Fruit fly (Drosophila melanogaster): Measurements from ENCODE around the gene Atg1.

Atg1 gene

DNA sequence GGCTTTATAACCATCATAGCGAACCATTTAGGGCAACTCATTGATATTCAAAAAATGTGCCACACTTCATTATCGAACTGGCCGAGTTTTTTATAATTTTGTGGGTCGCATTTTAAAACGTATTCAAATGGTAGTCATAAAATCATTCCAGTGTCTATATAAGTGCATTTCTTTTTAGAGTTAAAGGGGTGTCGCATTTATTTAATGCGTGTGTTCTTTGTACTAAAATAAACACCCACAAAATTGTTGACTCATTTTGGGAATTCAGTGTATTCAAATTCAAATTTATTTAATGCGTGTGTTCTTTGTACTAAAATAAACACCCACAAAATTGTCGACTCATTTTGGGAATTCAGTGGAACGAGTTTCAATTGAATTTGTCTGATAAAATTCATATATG is 25.5 kb upstream of the Atg1 start (continued):
- TF ChIP-seq CG34376 (GFP tag; optimal IDR thresholded peaks at IDR 0.05) (no peak), scrt (GFP tag; optimal IDR thresholded peaks at IDR 0.05) (no peak), pzg (GFP tag; optimal IDR thresholded peaks at IDR 0.05) (no peak), bab2 (GFP tag; optimal IDR thresholded peaks at IDR 0.05) (peak; percentile 28), Hmr (GFP tag; optimal IDR thresholded peaks at IDR 0.05) (no peak), CG17568 (GFP tag; optimal IDR thresholded peaks at IDR 0.05) (peak; percentile 54), CG14014 (GFP tag; IDR thresholded peaks at IDR 0.05) (no peak), CG6272 (GFP tag; IDR thresholded peaks at IDR 0.05) (no peak)

DNA sequence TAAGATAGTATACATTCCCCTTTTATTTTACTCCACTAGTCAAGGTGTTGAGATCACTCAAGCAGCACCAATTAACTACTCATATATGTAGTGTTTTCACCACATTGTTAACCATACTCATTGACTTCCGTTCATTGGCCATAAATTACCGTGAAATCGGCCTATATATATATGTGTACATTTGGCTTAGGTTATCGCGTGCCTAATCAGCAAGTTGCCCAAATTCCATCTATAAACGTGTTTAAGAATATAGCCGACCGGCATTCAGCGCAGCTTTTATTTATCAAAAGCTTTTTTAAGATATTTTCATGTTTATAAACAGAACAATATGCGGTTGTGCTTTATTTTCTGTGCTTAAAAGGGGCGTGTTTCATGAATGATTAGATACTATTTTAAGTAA is 23.6 kb upstream of the Atg1 start:
- TF ChIP-seq CG34376 (GFP tag; optimal IDR thresholded peaks at IDR 0.05) (peak; percentile 72), HmgD (GFP tag; optimal IDR thresholded peaks at IDR 0.05) (no peak), CG17568 (GFP tag; optimal IDR thresholded peaks at IDR 0.05) (peak; percentile 17), amos (GFP tag; IDR thresholded peaks at IDR 0.05; ENCODE audit: partially characterized antibody) (no peak), Sox100B (GFP tag; optimal IDR thresholded peaks at IDR 0.05) (no peak), ATbp (GFP tag; optimal IDR thresholded peaks at IDR 0.05) (no peak), sd (tag; optimal IDR thresholded peaks at IDR 0.05) (peak; percentile 94), exex (tag; optimal IDR thresholded peaks at IDR 0.05) (peak; percentile 77), CG10543 (GFP tag; optimal IDR thresholded peaks at IDR 0.05) (no peak), vnd (GFP tag; IDR thresholded peaks at IDR 0.05; ENCODE audit: partially characterized antibody) (no peak), sug (tag; optimal IDR thresholded peaks at IDR 0.05) (peak; percentile 43), Hr78 (GFP tag; optimal IDR thresholded peaks at IDR 0.05) (peak in 1 of 2 experiments; percentile 34), CG18476 (GFP tag; optimal IDR thresholded peaks at IDR 0.05) (no peak), cwo (GFP tag; optimal IDR thresholded peaks at IDR 0.05) (peak; percentile 69), sens (GFP tag) (peak; percentile 71)

DNA sequence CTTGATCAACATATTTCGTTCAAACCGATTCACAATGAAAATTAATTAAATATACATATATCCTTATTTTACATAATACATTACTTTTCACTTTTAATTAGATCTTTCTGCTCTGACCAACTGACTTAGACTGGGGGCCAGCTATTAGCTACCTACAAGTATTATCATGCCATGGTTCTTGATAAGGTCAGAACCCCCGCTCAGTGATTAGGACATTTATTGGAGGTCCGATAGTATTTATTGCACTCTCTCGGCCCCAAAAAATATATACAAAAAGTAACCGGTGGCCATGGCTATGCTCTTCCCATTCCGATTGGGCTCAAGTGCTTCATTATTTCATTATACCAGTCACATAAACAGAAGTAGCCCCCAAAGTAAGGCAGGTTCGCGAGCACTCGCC is 22.8 kb upstream of the Atg1 start:
- peak; percentile 20 for TF ChIP-seq CG34376 (GFP tag; optimal IDR thresholded peaks at IDR 0.05)
- TF ChIP-seq CG11695 (GFP tag; IDR thresholded peaks at IDR 0.05) = no peak
- TF ChIP-seq exex (tag; optimal IDR thresholded peaks at IDR 0.05) = peak; percentile 70
- TF ChIP-seq abd-A (tag; optimal IDR thresholded peaks at IDR 0.05) = no peak
- no peak for TF ChIP-seq eve (GFP tag; optimal IDR thresholded peaks at IDR 0.05)
- TF ChIP-seq phol (tag; optimal IDR thresholded peaks at IDR 0.05) = no peak
- no peak for TF ChIP-seq CG2116 (GFP tag; optimal IDR thresholded peaks at IDR 0.05)
- TF ChIP-seq Chrac-16 (GFP tag; optimal IDR thresholded peaks at IDR 0.05) = no peak
- TF ChIP-seq scrt (GFP tag; optimal IDR thresholded peaks at IDR 0.05) = no peak
- TF ChIP-seq Eip74EF (GFP tag; optimal IDR thresholded peaks at IDR 0.05) = no peak
- TF ChIP-seq oc (tag; optimal IDR thresholded peaks at IDR 0.05) = no peak
- no peak for TF ChIP-seq fd64A (GFP tag; optimal IDR thresholded peaks at IDR 0.05)
- TF ChIP-seq sug (tag; optimal IDR thresholded peaks at IDR 0.05) = peak; percentile 96
- TF ChIP-seq ken (GFP tag; IDR thresholded peaks at IDR 0.05) = no peak
- no peak for TF ChIP-seq CG10654 (GFP tag; optimal IDR thresholded peaks at IDR 0.05)
- TF ChIP-seq CG3726 (GFP tag; IDR thresholded peaks at IDR 0.05) = no peak
- no peak for TF ChIP-seq repo (GFP tag; optimal IDR thresholded peaks at IDR 0.05)
- TF ChIP-seq gsb (GFP tag; IDR thresholded peaks at IDR 0.05) = no peak
- no peak for TF ChIP-seq gce (GFP tag; IDR thresholded peaks at IDR 0.05)
- no peak for TF ChIP-seq CG3838 (GFP tag; optimal IDR thresholded peaks at IDR 0.05)
- TF ChIP-seq corto (GFP tag; optimal IDR thresholded peaks at IDR 0.05) = no peak

Data from whole organism, embryonic.